Fruit fly (Drosophila melanogaster) whole organism, embryonic: ENCODE measurements around the gene CG1910.

ENCODE experiments used
- Bdp1 ChIP-seq: fragments of 200-800 bp; sonication (Bioruptor generic); optimal IDR thresholded peaks from 3 replicates; lab custom pipeline; 2016; ENCODE audit warnings: missing biosample characterization, missing genetic modification characterization
- CG11504 ChIP-seq: fragments of 200-800 bp; sonication (Bioruptor generic); optimal IDR thresholded peaks from 3 replicates; lab custom pipeline; 2019; ENCODE audit warnings: missing biosample characterization, mild to moderate bottlenecking, missing genetic modification characterization, moderate library complexity
- CG12071 ChIP-seq: fragments of 200-800 bp; sonication (Bioruptor generic); optimal IDR thresholded peaks from 3 replicates; lab custom pipeline; 2018; ENCODE audit warnings: missing biosample characterization, mild to moderate bottlenecking, missing genetic modification characterization
- CG12104 ChIP-seq: fragments of 200-800 bp; sonication (Bioruptor generic); optimal IDR thresholded peaks from 3 replicates; lab custom pipeline; 2016; ENCODE audit warnings: missing biosample characterization, missing genetic modification characterization
- CG12236 ChIP-seq: fragments of 200-800 bp; sonication (Bioruptor generic); optimal IDR thresholded peaks from 2 replicates; lab custom pipeline; 2016; ENCODE audit warnings: missing biosample characterization, missing genetic modification characterization
- CG12744 ChIP-seq: fragments of 200-800 bp; sonication (Bioruptor generic); optimal IDR thresholded peaks from 2 replicates; lab custom pipeline; 2016; ENCODE audit warnings: missing biosample characterization, missing genetic modification characterization
- CG12769 ChIP-seq: fragments of 200-800 bp; sonication (Bioruptor generic); optimal IDR thresholded peaks from 2 replicates; lab custom pipeline; 2019; ENCODE audit warnings: missing biosample characterization, mild to moderate bottlenecking, missing genetic modification characterization, moderate library complexity
- CG1647 ChIP-seq: fragments of 200-800 bp; sonication (Bioruptor generic); optimal IDR thresholded peaks from 3 replicates; lab custom pipeline; 2016; ENCODE audit warnings: missing biosample characterization, missing genetic modification characterization
- CG16815 ChIP-seq: fragments of 200-800 bp; sonication (Bioruptor generic); optimal IDR thresholded peaks from 3 replicates; lab custom pipeline; 2017; ENCODE audit warnings: missing biosample characterization, mild to moderate bottlenecking, missing genetic modification characterization
- CG17361 ChIP-seq: fragments of 200-800 bp; sonication (Bioruptor generic); IDR thresholded peaks from 3 replicates; pipeline ENCODE4 v1.3.6; 2022; ENCODE audit warnings: missing biosample characterization, missing genetic modification characterization
- CG18764 ChIP-seq: fragments of 200-800 bp; sonication (Bioruptor generic); optimal IDR thresholded peaks from 3 replicates; lab custom pipeline; 2016; ENCODE audit warnings: missing biosample characterization, missing genetic modification characterization
- CG2199 ChIP-seq: fragments of 200-800 bp; sonication (Bioruptor generic); IDR thresholded peaks from 3 replicates; pipeline ENCODE4 v1.3.6; 2022; ENCODE audit warnings: missing biosample characterization, missing genetic modification characterization
- CG30403 ChIP-seq: fragments of 200-800 bp; sonication (Bioruptor generic); optimal IDR thresholded peaks from 3 replicates; lab custom pipeline; 2016; ENCODE audit warnings: missing biosample characterization, missing genetic modification characterization
- CG3065 ChIP-seq: fragments of 200-800 bp; sonication (Bioruptor generic); optimal IDR thresholded peaks from 2 replicates; lab custom pipeline; 2016; ENCODE audit warnings: missing biosample characterization, missing genetic modification characterization
- CG4707 ChIP-seq: fragments of 200-800 bp; sonication (Bioruptor generic); optimal IDR thresholded peaks from 2 replicates; lab custom pipeline; 2018; ENCODE audit warnings: missing biosample characterization, mild to moderate bottlenecking, missing genetic modification characterization, moderate library complexity
- CG5180 ChIP-seq: fragments of 200-800 bp; sonication (Bioruptor generic); optimal IDR thresholded peaks from 3 replicates; lab custom pipeline; 2017; ENCODE audit warnings: missing biosample characterization, missing genetic modification characterization, mild to moderate bottlenecking, moderate library complexity, missing genetic modification reagents
- CG8290 ChIP-seq, 3 experiments: fragments of 200-800 bp; sonication (Bioruptor generic); optimal IDR thresholded peaks; 2 replicates each; lab custom pipeline; 2016 to 2019; ENCODE audit warnings: missing biosample characterization in 3 of 3, missing genetic modification characterization in 3 of 3, mild to moderate bottlenecking in 2 of 3, moderate library complexity in 1 of 3
- CG8478 ChIP-seq: fragments of >200 bp; optimal IDR thresholded peaks from 2 replicates; lab custom pipeline; 2018
- CG9437 ChIP-seq: fragments of 200-800 bp; sonication (Bioruptor generic); optimal IDR thresholded peaks from 2 replicates; lab custom pipeline; 2018; ENCODE audit warnings: missing biosample characterization, mild to moderate bottlenecking, missing genetic modification characterization
- D ChIP-seq, 2 experiments: fragments of 200-800 bp in 1 of 2; fragments of >200 bp in 1 of 2; sonication (Bioruptor generic) in 1 of 2; optimal IDR thresholded peaks; 2 replicates in 1 of 2; 3 replicates in 1 of 2; lab custom pipeline; 2017; ENCODE audit warnings: mild to moderate bottlenecking in 1 of 2, missing biosample characterization in 1 of 2, missing genetic modification characterization in 1 of 2, missing genetic modification reagents in 1 of 2
- Ets97D ChIP-seq: fragments of 200-800 bp; sonication (Bioruptor generic); optimal IDR thresholded peaks from 3 replicates; lab custom pipeline; 2016; ENCODE audit warnings: missing biosample characterization, missing genetic modification characterization
- HLH54F ChIP-seq: fragments of 200-800 bp; sonication (Bioruptor generic); optimal IDR thresholded peaks from 3 replicates; lab custom pipeline; 2016; ENCODE audit warnings: missing biosample characterization, missing genetic modification characterization
- MBD-R2 ChIP-seq: fragments of 200-800 bp; sonication (Bioruptor generic); IDR thresholded peaks from 2 replicates; pipeline ENCODE4 v1.3.6; 2022; ENCODE audit warnings: missing biosample characterization, missing genetic modification characterization
- Meics ChIP-seq: fragments of 200-800 bp; sonication (Bioruptor generic); optimal IDR thresholded peaks from 2 replicates; lab custom pipeline; 2017; ENCODE audit warnings: missing biosample characterization, mild to moderate bottlenecking, missing genetic modification characterization
- Mes4 ChIP-seq: fragments of 200-800 bp; sonication (Bioruptor generic); optimal IDR thresholded peaks from 2 replicates; lab custom pipeline; 2016; ENCODE audit warnings: missing biosample characterization, missing genetic modification characterization
- Mrtf ChIP-seq: fragments of 200-800 bp; sonication (Bioruptor generic); IDR thresholded peaks from 3 replicates; pipeline ENCODE4 v1.3.6; 2022; ENCODE audit warnings: missing biosample characterization, missing genetic modification characterization
- Nf-YB ChIP-seq: fragments of 200-800 bp; sonication (Bioruptor generic); optimal IDR thresholded peaks from 3 replicates; lab custom pipeline; 2019; ENCODE audit warnings: missing biosample characterization, mild to moderate bottlenecking, missing genetic modification characterization, moderate library complexity
- Rfx ChIP-seq: fragments of 200-800 bp; sonication (Bioruptor generic); IDR thresholded peaks from 2 replicates; pipeline ENCODE4 v1.3.6; 2022; ENCODE audit warnings: missing biosample characterization, missing genetic modification characterization
- YL-1 ChIP-seq: fragments of 200-800 bp; sonication (Bioruptor generic); optimal IDR thresholded peaks from 3 replicates; lab custom pipeline; 2017; ENCODE audit warnings: missing biosample characterization, mild to moderate bottlenecking, missing genetic modification characterization
- chm ChIP-seq: fragments of 200-800 bp; sonication (Bioruptor generic); IDR thresholded peaks from 2 replicates; pipeline ENCODE4 v1.3.6; 2022; ENCODE audit warnings: missing biosample characterization, missing genetic modification characterization
- crc ChIP-seq: fragments of 200-800 bp; sonication (Bioruptor generic); optimal IDR thresholded peaks from 2 replicates; lab custom pipeline; 2016; ENCODE audit warnings: missing biosample characterization, missing genetic modification characterization
- cwo ChIP-seq: fragments of 200-800 bp; sonication (Bioruptor generic); optimal IDR thresholded peaks from 3 replicates; lab custom pipeline; 2017; ENCODE audit warnings: missing biosample characterization, missing genetic modification characterization, mild to moderate bottlenecking, moderate library complexity, missing genetic modification reagents
- ewg ChIP-seq: fragments of 200-800 bp; sonication (Bioruptor generic); optimal IDR thresholded peaks from 3 replicates; lab custom pipeline; 2017; ENCODE audit warnings: mild to moderate bottlenecking, missing biosample characterization, missing genetic modification reagents, missing genetic modification characterization
- eyg ChIP-seq: fragments of 200-800 bp; sonication (Bioruptor generic); optimal IDR thresholded peaks from 3 replicates; lab custom pipeline; 2016; ENCODE audit warnings: missing biosample characterization, missing genetic modification characterization
- ftz-f1 ChIP-seq: fragments of 200-800 bp; sonication (Bioruptor generic); optimal IDR thresholded peaks from 2 replicates; lab custom pipeline; 2016; ENCODE audit warnings: missing biosample characterization, missing genetic modification characterization
- gfzf ChIP-seq: fragments of 200-800 bp; sonication (Bioruptor generic); optimal IDR thresholded peaks from 2 replicates; lab custom pipeline; 2016; ENCODE audit warnings: missing biosample characterization, mild to moderate bottlenecking, missing genetic modification characterization, moderate library complexity
- gro ChIP-seq: fragments of 200-800 bp; sonication (Bioruptor generic); optimal IDR thresholded peaks from 2 replicates; lab custom pipeline; 2016; ENCODE audit warnings: missing biosample characterization, missing genetic modification characterization
- her ChIP-seq: fragments of 200-800 bp; sonication (Bioruptor generic); optimal IDR thresholded peaks from 2 replicates; lab custom pipeline; 2016; ENCODE audit warnings: missing biosample characterization, missing genetic modification characterization
- knrl ChIP-seq: fragments of 200-800 bp; sonication (Bioruptor generic); IDR thresholded peaks from 3 replicates; pipeline ENCODE4 v1.3.6; 2022; ENCODE audit warnings: missing biosample characterization, missing genetic modification characterization; ENCODE audit not compliant: partially characterized antibody
- lilli ChIP-seq: fragments of 200-800 bp; sonication (Bioruptor generic); optimal IDR thresholded peaks from 3 replicates; lab custom pipeline; 2016; ENCODE audit warnings: missing biosample characterization, missing genetic modification characterization
- mam ChIP-seq: fragments of 200-800 bp; sonication (Bioruptor generic); optimal IDR thresholded peaks from 3 replicates; lab custom pipeline; 2016; ENCODE audit warnings: missing biosample characterization, missing genetic modification characterization
- mld ChIP-seq: fragments of 200-800 bp; sonication (Bioruptor generic); IDR thresholded peaks from 3 replicates; pipeline ENCODE4 v1.3.6; 2022; ENCODE audit warnings: missing biosample characterization, missing genetic modification characterization; ENCODE audit not compliant: partially characterized antibody
- nerfin-1 ChIP-seq: fragments of 200-800 bp; sonication (Bioruptor generic); optimal IDR thresholded peaks from 3 replicates; lab custom pipeline; 2019; ENCODE audit warnings: missing biosample characterization, mild to moderate bottlenecking, missing genetic modification characterization, moderate library complexity
- pho ChIP-seq: fragments of 200-800 bp; sonication (Bioruptor generic); optimal IDR thresholded peaks from 2 replicates; lab custom pipeline; 2016; ENCODE audit warnings: missing biosample characterization, missing genetic modification characterization
- sim ChIP-seq: fragments of 200-800 bp; sonication (Bioruptor generic); IDR thresholded peaks from 2 replicates; pipeline ENCODE4 v1.3.6; 2022; ENCODE audit warnings: missing biosample characterization, missing genetic modification characterization
- sisA ChIP-seq: fragments of 200-800 bp; sonication (Bioruptor generic); IDR thresholded peaks from 2 replicates; pipeline ENCODE4 v1.3.6; 2022; ENCODE audit warnings: missing biosample characterization, missing genetic modification characterization
- tin ChIP-seq: fragments of 200-800 bp; sonication (Bioruptor generic); optimal IDR thresholded peaks from 3 replicates; lab custom pipeline; 2016; ENCODE audit warnings: missing biosample characterization, missing genetic modification characterization
- tio ChIP-seq: fragments of 200-800 bp; sonication (Bioruptor generic); optimal IDR thresholded peaks from 2 replicates; lab custom pipeline; 2017; ENCODE audit warnings: missing biosample characterization, missing genetic modification characterization, inconsistent platforms

CG1910 gene

DNA sequence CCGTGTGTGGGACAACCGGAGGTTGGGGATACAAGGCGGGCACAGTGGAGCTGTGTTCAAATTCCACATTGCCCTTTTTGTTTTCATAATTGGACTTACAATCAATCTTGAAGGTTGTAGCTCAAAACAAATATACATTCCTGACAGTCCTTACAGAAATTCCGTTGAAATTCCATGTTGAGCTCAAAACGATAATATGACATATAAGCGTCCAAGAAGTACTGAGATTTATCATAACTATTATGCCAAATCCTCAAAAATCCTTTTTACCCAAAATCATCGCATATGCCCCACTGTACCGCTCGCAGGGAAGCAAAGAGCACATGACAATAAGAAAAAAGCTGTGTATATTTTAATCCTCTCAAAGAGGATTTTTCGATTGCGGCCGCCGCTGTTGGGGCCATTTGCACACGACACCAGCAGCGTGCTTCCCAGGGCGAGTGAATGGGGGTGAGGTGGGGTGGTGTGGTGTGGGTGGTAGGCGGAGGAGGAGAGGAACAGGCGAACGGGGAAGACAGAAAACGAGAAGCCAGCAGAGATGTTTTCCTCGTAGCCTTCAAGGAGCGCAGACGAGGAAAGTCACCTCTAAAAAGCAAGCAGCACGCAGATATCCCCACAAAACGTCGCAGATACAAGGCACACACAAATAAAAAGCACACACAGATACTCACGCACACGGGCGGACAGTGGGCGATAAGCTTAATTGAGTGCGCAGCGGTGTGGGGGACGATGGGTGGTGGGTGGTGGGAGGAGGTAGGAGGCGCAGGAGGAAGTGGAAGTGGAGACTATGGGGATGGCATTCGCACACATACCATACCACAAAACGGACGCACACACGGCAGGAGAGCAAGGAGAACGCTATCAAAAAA lies 29.9 kb upstream of the CG1910 start (continued):
- TF ChIP-seq tio (peak; percentile 55), CG8290 (GFP tag; optimal IDR thresholded peaks at IDR 0.05; lab: Kevin White, UChicago) (no peak), CG8290 (tag; optimal IDR thresholded peaks at IDR 0.05; lab: Kevin White, UChicago) (peak in 1 of 2 experiments; percentile 51), nerfin-1 (tag; lab: Kevin White, UChicago) (peak; percentile 11), HLH54F (GFP tag; lab: Kevin White, UChicago) (peak; percentile 66), CG12071 (GFP tag; lab: Kevin White, UChicago) (peak; percentile 47), CG18764 (GFP tag; lab: Kevin White, UChicago) (peak; percentile 43), Meics (peak; percentile 73), mam (GFP tag; lab: Kevin White, UChicago) (peak; percentile 66), CG5180 (GFP tag; lab: Kevin White, UChicago) (peak; percentile 23), CG30403 (GFP tag; lab: Kevin White, UChicago) (peak; percentile 68), MBD-R2 (GFP tag; lab: Robert Waterston, UW) (peak; percentile 8; the same call in 1 of the 2 replicates), sisA (GFP tag; lab: Robert Waterston, UW) (peak; percentile 19; the same call in 1 of the 2 replicates), CG12104 (GFP tag; lab: Kevin White, UChicago) (no peak), chm (GFP tag; lab: Robert Waterston, UW) (no peak), CG12769 (tag; lab: Kevin White, UChicago) (peak; percentile 62), lilli (GFP tag; lab: Kevin White, UChicago) (peak; percentile 79), knrl (GFP tag; lab: Robert Waterston, UW) (no peak), Nf-YB (GFP tag; lab: Kevin White, UChicago) (peak; percentile 37), CG16815 (peak; percentile 26), mld (GFP tag; lab: Robert Waterston, UW) (no peak), gro (GFP tag; lab: Kevin White, UChicago) (peak; percentile 32), pho (peak; percentile 71), cwo (GFP tag; lab: Kevin White, UChicago) (peak; percentile 48), sim (no peak), CG4707 (peak; percentile 29), CG11504 (peak; percentile 76), CG9437 (GFP tag; lab: Kevin White, UChicago) (peak; percentile 51), CG12744 (GFP tag; lab: Kevin White, UChicago) (peak; percentile 33), her (peak; percentile 56), eyg (GFP tag; lab: Kevin White, UChicago) (peak; percentile 18), CG2199 (GFP tag; lab: Robert Waterston, UW) (no peak), Mrtf (GFP tag; lab: Robert Waterston, UW) (no peak; the same call in 2 of the 3 replicates), Mes4 (peak; percentile 58), Ets97D (GFP tag; lab: Kevin White, UChicago) (no peak), YL-1 (GFP tag; lab: Kevin White, UChicago) (no peak), ewg (GFP tag; lab: Kevin White, UChicago) (peak; percentile 39), Bdp1 (GFP tag; lab: Kevin White, UChicago) (peak; percentile 15), tin (GFP tag; lab: Kevin White, UChicago) (peak; percentile 12), D (optimal IDR thresholded peaks at IDR 0.05; lab: Kevin White, UChicago) (no peak), D (GFP tag; optimal IDR thresholded peaks at IDR 0.05; lab: Kevin White, UChicago) (peak; percentile 18), gfzf (no peak), CG1647 (GFP tag; lab: Kevin White, UChicago) (peak; percentile 34), CG12236 (GFP tag; lab: Kevin White, UChicago) (no peak), CG8478 (lab: Kevin White, UChicago) (no peak), CG17361 (GFP tag; lab: Robert Waterston, UW) (peak; percentile 77), CG3065 (no peak), ftz-f1 (no peak), crc (GFP tag; lab: Kevin White, UChicago) (peak; percentile 24), Rfx (GFP tag; lab: Robert Waterston, UW) (peak; percentile 64)
